Worm (Caenorhabditis elegans) whole organism, L4/young adult: ENCODE results near the gene ins-20.

Source experiments
- W03F9.2 ChIP-seq: fragments of 150-350 bp; optimal IDR thresholded peaks from 2 replicates; lab custom pipeline; 2014; ENCODE audit warnings: missing biosample characterization, missing genetic modification characterization
- dao-5 ChIP-seq: sonication (generic microtip); optimal IDR thresholded peaks from 2 replicates; lab custom pipeline; 2016; ENCODE audit warnings: missing genotype, missing genetic modification characterization, moderate library complexity, missing compliant biosample characterization
- him-1 ChIP-seq: sonication (generic microtip); optimal IDR thresholded peaks from 2 replicates; lab custom pipeline; 2016; ENCODE audit warnings: missing genotype, missing genetic modification reagents, missing genetic modification characterization, missing compliant biosample characterization

Gene ins-20

DNA sequence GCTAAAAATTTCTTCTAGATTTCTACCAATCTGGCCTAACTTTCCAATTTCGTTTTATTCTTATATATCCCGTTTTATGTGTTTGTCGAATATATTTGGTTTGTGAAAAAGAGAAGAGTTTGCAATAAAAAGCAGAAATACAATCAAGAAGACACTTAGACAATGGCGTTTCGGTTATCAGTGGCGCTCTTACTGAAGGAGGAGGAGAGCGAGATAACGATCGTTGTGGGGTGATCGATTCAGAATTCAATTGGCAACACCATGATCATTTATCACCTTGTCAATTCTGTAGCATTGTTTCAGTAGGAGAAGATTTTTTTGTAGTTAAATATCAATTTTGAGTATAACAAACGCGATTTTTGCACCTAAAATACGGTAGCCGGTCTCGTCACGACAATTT lies 38.9 kb downstream of the ins-20 start:
- TF ChIP-seq dao-5 (no peak), him-1 (no peak), W03F9.2 (tag; lab: Kevin White, UChicago) (no peak)

DNA sequence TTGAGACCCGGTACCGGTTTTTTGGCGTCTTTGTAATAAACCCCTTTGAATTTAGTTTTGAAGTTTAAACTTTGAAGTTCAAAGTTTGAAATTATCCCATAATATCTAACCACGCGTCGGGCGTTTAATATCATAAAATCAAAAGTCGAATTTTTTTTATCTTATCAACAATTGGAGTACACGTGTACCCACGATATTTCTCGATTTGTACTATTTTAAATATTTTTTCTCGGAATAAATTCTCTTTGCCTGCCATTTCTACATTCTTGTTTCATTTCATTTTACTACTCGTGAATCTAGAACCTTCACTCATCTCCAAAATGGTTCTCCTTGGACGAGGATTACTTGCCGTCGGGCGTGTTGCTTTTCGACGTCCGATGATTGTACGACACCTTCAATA lies 39.5 kb downstream of the ins-20 start, which contains the start of gene gldc-1:
gldc-1 (plus strand) TSS at position 301 of the 400 bp plus-strand sequence.
- TF ChIP-seq W03F9.2 (tag; lab: Kevin White, UChicago) (no peak), dao-5 (no peak), him-1 (no peak)

DNA sequence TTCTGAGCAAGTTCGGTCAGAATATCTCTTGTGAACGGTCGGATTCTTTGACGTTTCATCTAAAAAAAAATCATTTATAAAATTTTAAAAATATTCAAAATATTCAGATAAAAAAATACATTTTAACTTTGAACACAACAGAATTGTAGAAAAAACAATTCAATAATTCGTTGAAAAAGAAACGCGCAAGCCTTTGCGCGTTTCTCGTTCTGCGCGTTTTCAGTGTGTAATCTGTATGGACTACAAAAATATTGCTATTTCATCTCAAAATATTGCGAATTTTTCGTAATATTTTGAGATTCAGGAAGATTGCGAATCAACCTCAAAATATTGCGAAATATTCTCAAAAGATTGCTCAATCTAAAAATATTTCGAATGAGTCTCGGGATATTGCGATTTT lies 45.3 kb downstream of the ins-20 start, which contains the start of gene R12C12.7:
R12C12.7 (minus strand) TSS at position 59 of the 400 bp plus-strand sequence.
- TF ChIP-seq him-1 (no peak), W03F9.2 (tag; lab: Kevin White, UChicago) (no peak), dao-5 (no peak)
